Worm (Caenorhabditis elegans): ENCODE data around the gene unc-83.
A peak's percentile ranks its signal among the peaks of the same experiment; 100 is the strongest.

Gene unc-83

DNA sequence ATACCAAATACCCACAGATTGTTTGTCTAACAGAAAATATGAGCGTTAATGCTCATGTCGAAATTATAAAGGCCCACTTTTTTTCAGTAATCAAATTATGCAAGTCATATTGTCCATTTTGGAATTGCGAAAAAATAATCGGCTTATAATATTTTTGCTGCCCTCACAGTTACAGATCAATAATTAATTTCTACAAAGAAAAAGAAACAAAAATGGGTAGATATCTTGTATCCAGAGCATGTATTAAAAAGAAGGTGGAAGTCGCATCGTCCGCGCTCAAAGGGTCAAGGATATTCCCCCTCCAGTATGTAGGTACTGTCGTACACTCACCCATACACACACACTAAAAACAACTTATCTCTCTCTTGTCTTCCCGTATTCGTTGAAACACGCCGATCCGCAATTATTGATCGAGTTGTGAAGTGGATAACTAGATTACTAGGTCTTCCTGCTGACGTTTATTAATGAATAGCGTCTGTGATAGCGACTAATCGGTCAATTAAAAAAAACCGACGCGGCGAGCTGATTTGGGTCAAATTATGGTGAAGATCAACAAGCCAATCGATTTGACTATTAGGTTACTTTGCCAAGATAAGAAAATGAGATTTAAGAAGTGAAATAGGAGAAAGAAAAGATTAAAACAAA lies 49.0 kb downstream of the unc-83 start:
- TF ChIP-seq ztf-28 (GFP tag; IDR thresholded peaks at IDR 0.05), result no peak
- no peak for TF ChIP-seq nfya-2 (GFP tag; IDR thresholded peaks at IDR 0.05)
- TF ChIP-seq hsf-1 (GFP tag; IDR thresholded peaks at IDR 0.05), result no peak
- TF ChIP-seq nhr-179 (tag; optimal IDR thresholded peaks at IDR 0.05), result no peak
- no peak for TF ChIP-seq B0035.1 (tag; optimal IDR thresholded peaks at IDR 0.05)
- TF ChIP-seq ekl-4 (GFP tag; IDR thresholded peaks at IDR 0.05), result no peak
- TF ChIP-seq sea-2 (GFP tag; IDR thresholded peaks at IDR 0.05), result no peak
- no peak for TF ChIP-seq tbp1 (GFP tag; optimal IDR thresholded peaks at IDR 0.05)

DNA sequence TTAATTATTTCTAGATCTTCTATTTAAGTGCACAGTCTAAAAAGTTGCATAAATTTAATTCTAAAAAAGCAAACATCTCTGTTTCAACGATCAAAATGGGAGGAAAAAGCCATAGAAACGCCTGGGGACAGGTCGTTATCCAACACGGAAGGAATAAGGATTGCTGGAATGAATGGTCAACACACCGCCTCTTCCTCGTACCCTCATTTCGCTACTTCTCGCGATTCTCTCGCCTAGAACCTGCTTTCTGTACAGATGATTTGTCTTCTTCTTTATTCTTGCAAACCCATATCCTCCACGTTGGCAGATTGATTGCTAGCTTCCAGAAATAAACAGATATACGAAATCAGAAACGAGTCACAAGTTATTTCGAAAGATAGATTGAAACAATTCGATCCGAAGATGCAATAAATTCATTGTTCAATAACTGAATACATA lies 50.0 kb downstream of the unc-83 start, which contains the start of gene dpy-11:
TSS of gene dpy-11 (minus strand) at position 354 of the 438 bp plus-strand sequence.
- TF ChIP-seq rpc-1 (optimal IDR thresholded peaks at IDR 0.05) (no peak), rpc-1 (tag; optimal IDR thresholded peaks at IDR 0.05) (no peak), xnd-1 (tag; optimal IDR thresholded peaks at IDR 0.05) (no peak), lin-35 (GFP tag; optimal IDR thresholded peaks at IDR 0.05) (peak in 1 of 3 experiments; percentile 59), ceh-100 (GFP tag; IDR thresholded peaks at IDR 0.05) (no peak), lir-1 (GFP tag; conservative IDR thresholded peaks at IDR 0.05) (no peak), lin-54 (GFP tag; optimal IDR thresholded peaks at IDR 0.05) (peak; percentile 28), chd-7 (tag; optimal IDR thresholded peaks at IDR 0.05) (peak; percentile 35), tlf-1 (GFP tag; optimal IDR thresholded peaks at IDR 0.05) (peak; percentile 64), F49E8.2 (tag; optimal IDR thresholded peaks at IDR 0.05; ENCODE audit: insufficient read depth) (no peak), Y67H2A.10 (GFP tag; conservative IDR thresholded peaks at IDR 0.05) (no peak), madf-10 (tag; optimal IDR thresholded peaks at IDR 0.05) (no peak), pbrm-1 (GFP tag; IDR thresholded peaks at IDR 0.05) (0 out of 2 replicates have a peak, but pooled peaks have one; percentile 59), rec-8 (tag; optimal IDR thresholded peaks at IDR 0.05) (no peak), Y53F4B.3 (GFP tag; IDR thresholded peaks at IDR 0.05) (no peak), mcd-1 (GFP tag; IDR thresholded peaks at IDR 0.05) (peak; percentile 58; the same call in 1 of the 2 replicates), ztf-22 (GFP tag; optimal IDR thresholded peaks at IDR 0.05) (peak; percentile 19), ceh-91 (GFP tag; IDR thresholded peaks at IDR 0.05) (no peak), aptf-3 (GFP tag; IDR thresholded peaks at IDR 0.05) (0 out of 2 replicates have a peak, but pooled peaks have one; percentile 80), him-1 (tag; optimal IDR thresholded peaks at IDR 0.05) (no peak), lin-40 (tag; optimal IDR thresholded peaks at IDR 0.05) (peak; percentile 33), madf-6 (GFP tag; IDR thresholded peaks at IDR 0.05) (peak; percentile 61), egl-44 (GFP tag; IDR thresholded peaks at IDR 0.05) (peak; percentile 25; the same call in 1 of the 2 replicates), let-607 (tag; optimal IDR thresholded peaks at IDR 0.05) (peak in 1 of 2 experiments; percentile 1), rcor-1 (GFP tag; IDR thresholded peaks at IDR 0.05) (no peak), hmg-1.2 (GFP tag; IDR thresholded peaks at IDR 0.05) (peak; percentile 51), snpc-1.1 (tag; optimal IDR thresholded peaks at IDR 0.05; ENCODE audit: insufficient read depth) (no peak), Y53G8AR.9 (GFP tag; conservative IDR thresholded peaks at IDR 0.05) (peak; percentile 72), F57A8.1 (GFP tag; optimal IDR thresholded peaks at IDR 0.05) (no peak), F23B12.7 (tag; optimal IDR thresholded peaks at IDR 0.05; ENCODE audit: insufficient read depth) (no peak), ztf-28 (GFP tag; IDR thresholded peaks at IDR 0.05) (no peak), lin-26 (GFP tag; IDR thresholded peaks at IDR 0.05) (peak; percentile 27; the same call in 1 of the 2 replicates), somi-1 (GFP tag; optimal IDR thresholded peaks at IDR 0.05) (peak; percentile 74), F39B2.1 (GFP tag; IDR thresholded peaks at IDR 0.05) (0 out of 2 replicates have a peak, but pooled peaks have one; percentile 53), ceh-40 (GFP tag; IDR thresholded peaks at IDR 0.05) (no peak), hlh-26 (GFP tag; conservative IDR thresholded peaks at IDR 0.05) (no peak), mel-28 (tag; optimal IDR thresholded peaks at IDR 0.05; ENCODE audit: borderline replicate concordance) (no peak), fkh-3 (tag; optimal IDR thresholded peaks at IDR 0.05) (no peak)

Measured in whole organism, young adult.